Fruit fly (Drosophila melanogaster) whole organism: ENCODE results near the gene CG5506.

Source experiments
- CG8478 ChIP-seq: fragments of >200 bp; optimal IDR thresholded peaks from 2 replicates; lab custom pipeline; 2018; ENCODE audit warnings: inconsistent platforms
- Dll ChIP-seq: fragments of >200 bp; optimal IDR thresholded peaks from 2 replicates; lab custom pipeline; 2017
- EcR ChIP-seq, 2 experiments: fragments of >200 bp; optimal IDR thresholded peaks; 2 replicates each; lab custom pipeline; 2017; ENCODE audit warnings: missing biosample characterization in 2 of 2, missing genetic modification characterization in 2 of 2, missing genetic modification reagents in 2 of 2
- pan ChIP-seq: fragments of >200 bp; optimal IDR thresholded peaks from 2 replicates; lab custom pipeline; 2017
- psq ChIP-seq: fragments of >200 bp; optimal IDR thresholded peaks from 2 replicates; lab custom pipeline; 2017

DNA sequence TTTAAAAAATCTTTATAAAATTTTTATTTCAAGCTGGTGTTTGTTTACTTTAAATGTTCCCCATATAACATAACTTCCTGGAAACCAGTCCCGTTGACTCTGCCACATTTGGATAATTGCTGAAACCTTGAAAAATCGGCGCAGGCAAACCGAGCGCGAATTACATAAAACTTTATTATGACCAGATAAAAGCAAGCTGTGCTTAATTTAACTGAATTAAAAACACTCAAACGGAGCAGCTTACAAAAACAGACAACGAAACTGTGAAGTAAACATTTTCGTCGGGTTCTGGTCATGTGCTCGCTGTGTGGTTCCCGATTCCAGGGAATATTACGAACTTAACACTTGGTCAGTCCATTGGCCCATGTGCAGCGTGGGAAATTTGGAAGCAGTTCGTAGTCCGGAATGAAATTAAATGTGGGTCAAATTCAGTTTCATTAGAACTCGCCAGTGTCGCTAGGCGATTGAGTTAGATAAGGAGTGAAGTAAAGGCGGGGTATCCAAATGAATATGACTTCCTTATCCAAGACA is 49.7 kb upstream of the CG5506 start:
- no peak for TF ChIP-seq CG8478 (lab: Kevin White, UChicago)
- no peak for TF ChIP-seq psq (lab: Kevin White, UChicago)
- no peak for TF ChIP-seq Dll (lab: Kevin White, UChicago)
- TF ChIP-seq pan (lab: Kevin White, UChicago) = no peak
- TF ChIP-seq EcR (GFP tag; optimal IDR thresholded peaks at IDR 0.05; lab: Kevin White, UChicago) = no peak
